Fruit fly (Drosophila melanogaster) whole organism, embryonic: ENCODE measurements around the gene dysc.

Experiments used
- Blimp-1 ChIP-seq: fragments of 200-800 bp; sonication (Bioruptor generic); optimal IDR thresholded peaks from 3 replicates; lab custom pipeline; 2018; ENCODE audit warnings: missing biosample characterization, missing genetic modification characterization, mild to moderate bottlenecking, moderate library complexity, missing genetic modification reagents
- C15 ChIP-seq: fragments of 200-800 bp; sonication (Bioruptor generic); IDR thresholded peaks from 3 replicates; pipeline ENCODE4 v1.3.6; 2022; ENCODE audit warnings: missing biosample characterization, missing genetic modification characterization
- CG10321 ChIP-seq: fragments of 200-800 bp; sonication (Bioruptor generic); IDR thresholded peaks from 2 replicates; pipeline ENCODE4 v1.3.6; 2022; ENCODE audit warnings: missing biosample characterization, missing genetic modification characterization
- CG11696 ChIP-seq: fragments of 200-800 bp; sonication (Bioruptor generic); IDR thresholded peaks from 2 replicates; pipeline ENCODE4 v1.3.6; 2022; ENCODE audit warnings: missing biosample characterization, missing genetic modification characterization
- CG12942 ChIP-seq: fragments of 200-800 bp; sonication (Bioruptor generic); optimal IDR thresholded peaks from 3 replicates; lab custom pipeline; 2016; ENCODE audit warnings: missing biosample characterization, missing genetic modification characterization
- CG13894 ChIP-seq: fragments of 200-800 bp; sonication (Bioruptor generic); optimal IDR thresholded peaks from 3 replicates; lab custom pipeline; 2018; ENCODE audit warnings: missing biosample characterization, mild to moderate bottlenecking, missing genetic modification characterization, moderate library complexity
- CG14965 ChIP-seq: fragments of 200-800 bp; sonication (Bioruptor generic); optimal IDR thresholded peaks from 2 replicates; lab custom pipeline; 2016; ENCODE audit warnings: missing biosample characterization, missing genetic modification characterization, borderline replicate concordance
- CG1529 ChIP-seq: fragments of 200-800 bp; sonication (Bioruptor generic); optimal IDR thresholded peaks from 3 replicates; lab custom pipeline; 2018; ENCODE audit warnings: missing biosample characterization, missing genetic modification characterization
- CG2712 ChIP-seq: fragments of 200-800 bp; optimal IDR thresholded peaks from 3 replicates; lab custom pipeline; 2019; ENCODE audit warnings: missing biosample characterization, mild to moderate bottlenecking, missing genetic modification characterization, moderate library complexity
- CG31441 ChIP-seq: fragments of 200-800 bp; sonication (Bioruptor generic); IDR thresholded peaks from 2 replicates; pipeline ENCODE4 v1.3.6; 2022; ENCODE audit warnings: missing biosample characterization, missing genetic modification characterization
- CG32532 ChIP-seq: fragments of 200-800 bp; sonication (Bioruptor generic); IDR thresholded peaks from 2 replicates; pipeline ENCODE4 v1.3.6; 2022; ENCODE audit warnings: missing biosample characterization, missing genetic modification characterization
- CG33557 ChIP-seq: fragments of 200-800 bp; sonication (Bioruptor generic); optimal IDR thresholded peaks from 2 replicates; lab custom pipeline; 2019; ENCODE audit warnings: missing biosample characterization, mild to moderate bottlenecking, missing genetic modification characterization, moderate library complexity
- CG3847 ChIP-seq: fragments of 200-800 bp; sonication (Bioruptor generic); IDR thresholded peaks from 2 replicates; pipeline ENCODE4 v1.3.6; 2022; ENCODE audit warnings: missing biosample characterization, missing genetic modification characterization
- CG4282 ChIP-seq: fragments of 200-800 bp; sonication (Bioruptor generic); optimal IDR thresholded peaks from 2 replicates; lab custom pipeline; 2016; ENCODE audit warnings: missing biosample characterization, missing genetic modification characterization
- CG4328 ChIP-seq: fragments of 200-800 bp; sonication (Bioruptor generic); optimal IDR thresholded peaks from 3 replicates; lab custom pipeline; 2017; ENCODE audit warnings: missing biosample characterization, missing genetic modification reagents, missing genetic modification characterization
- CG5245 ChIP-seq: fragments of 200-800 bp; sonication (Bioruptor generic); optimal IDR thresholded peaks from 3 replicates; lab custom pipeline; 2016; ENCODE audit warnings: missing biosample characterization, missing genetic modification characterization
- CG6654 ChIP-seq: fragments of 200-800 bp; sonication (Bioruptor generic); optimal IDR thresholded peaks from 2 replicates; lab custom pipeline; 2017; ENCODE audit warnings: missing biosample characterization, mild to moderate bottlenecking, missing genetic modification characterization
- CG7372 ChIP-seq: fragments of 200-800 bp; sonication (Bioruptor generic); IDR thresholded peaks from 2 replicates; pipeline ENCODE4 v1.3.6; 2022; ENCODE audit warnings: missing biosample characterization, missing genetic modification characterization
- CG8359 ChIP-seq: fragments of 200-800 bp; sonication (Bioruptor generic); optimal IDR thresholded peaks from 2 replicates; lab custom pipeline; 2017; ENCODE audit warnings: missing biosample characterization, mild to moderate bottlenecking, missing genetic modification characterization, borderline replicate concordance
- Camta ChIP-seq: fragments of 200-800 bp; sonication (Bioruptor generic); optimal IDR thresholded peaks from 2 replicates; lab custom pipeline; 2016; ENCODE audit warnings: missing biosample characterization, missing genetic modification characterization
- Eip74EF ChIP-seq, 2 experiments: fragments of 200-800 bp in 1 of 2; fragments of >200 bp in 1 of 2; sonication (Bioruptor generic) in 1 of 2; optimal IDR thresholded peaks; 2 replicates each; lab custom pipeline; 2017 to 2019; ENCODE audit warnings: missing biosample characterization in 2 of 2, missing genetic modification characterization in 2 of 2, mild to moderate bottlenecking in 1 of 2, moderate library complexity in 1 of 2
- Elba2 ChIP-seq: fragments of 200-800 bp; sonication (Bioruptor generic); optimal IDR thresholded peaks from 3 replicates; lab custom pipeline; 2016; ENCODE audit warnings: missing biosample characterization, missing genetic modification characterization
- HHEX ChIP-seq: fragments of 200-800 bp; sonication (Bioruptor generic); optimal IDR thresholded peaks from 3 replicates; lab custom pipeline; 2017; ENCODE audit warnings: missing biosample characterization, mild to moderate bottlenecking, missing genetic modification characterization, missing genetic modification reagents
- HLH3B ChIP-seq: fragments of 200-800 bp; sonication (Bioruptor generic); IDR thresholded peaks from 2 replicates; pipeline ENCODE4 v1.3.6; 2022; ENCODE audit warnings: missing biosample characterization, missing genetic modification characterization
- Hmx ChIP-seq: fragments of 200-800 bp; sonication (Bioruptor generic); optimal IDR thresholded peaks from 2 replicates; lab custom pipeline; 2016; ENCODE audit warnings: missing biosample characterization, missing genetic modification characterization
- MESR4 ChIP-seq: fragments of 200-800 bp; sonication (Bioruptor generic); optimal IDR thresholded peaks from 2 replicates; lab custom pipeline; 2018; ENCODE audit warnings: missing biosample characterization, mild to moderate bottlenecking, missing genetic modification characterization, moderate library complexity
- Mrtf ChIP-seq: fragments of 200-800 bp; sonication (Bioruptor generic); IDR thresholded peaks from 3 replicates; pipeline ENCODE4 v1.3.6; 2022; ENCODE audit warnings: missing biosample characterization, missing genetic modification characterization
- Nf-YB ChIP-seq: fragments of 200-800 bp; sonication (Bioruptor generic); optimal IDR thresholded peaks from 3 replicates; lab custom pipeline; 2019; ENCODE audit warnings: missing biosample characterization, mild to moderate bottlenecking, missing genetic modification characterization, moderate library complexity
- Ptx1 ChIP-seq: fragments of 200-800 bp; sonication (Bioruptor generic); IDR thresholded peaks from 2 replicates; pipeline ENCODE4 v1.3.6; 2022; ENCODE audit warnings: missing biosample characterization, missing genetic modification characterization
- Side ChIP-seq: fragments of 200-800 bp; sonication (Bioruptor generic); optimal IDR thresholded peaks from 2 replicates; lab custom pipeline; 2016; ENCODE audit warnings: missing biosample characterization, missing genetic modification characterization
- Taf1 ChIP-seq: fragments of 200-800 bp; sonication (Bioruptor generic); IDR thresholded peaks from 2 replicates; pipeline ENCODE4 v1.3.6; 2022; ENCODE audit warnings: missing biosample characterization, missing genetic modification characterization
- chm ChIP-seq: fragments of 200-800 bp; sonication (Bioruptor generic); IDR thresholded peaks from 2 replicates; pipeline ENCODE4 v1.3.6; 2022; ENCODE audit warnings: missing biosample characterization, missing genetic modification characterization
- chn ChIP-seq: fragments of 200-800 bp; sonication (Bioruptor generic); optimal IDR thresholded peaks from 2 replicates; lab custom pipeline; 2016; ENCODE audit warnings: missing biosample characterization, missing genetic modification characterization
- crol ChIP-seq: fragments of 200-800 bp; sonication (Bioruptor generic); IDR thresholded peaks from 2 replicates; pipeline ENCODE4 v1.3.6; 2022; ENCODE audit warnings: missing biosample characterization, missing genetic modification characterization
- dmrt99B ChIP-seq: fragments of 200-800 bp; sonication (Bioruptor generic); optimal IDR thresholded peaks from 2 replicates; lab custom pipeline; 2018; ENCODE audit warnings: missing biosample characterization, mild to moderate bottlenecking, missing genetic modification characterization, moderate library complexity
- fu2 ChIP-seq: fragments of 200-800 bp; sonication (Bioruptor generic); optimal IDR thresholded peaks from 2 replicates; lab custom pipeline; 2016; ENCODE audit warnings: missing biosample characterization, missing genetic modification characterization
- gcm ChIP-seq: fragments of 200-800 bp; sonication (Bioruptor generic); optimal IDR thresholded peaks from 2 replicates; lab custom pipeline; 2019; ENCODE audit warnings: missing biosample characterization, mild to moderate bottlenecking, missing genetic modification characterization, moderate library complexity
- her ChIP-seq: fragments of 200-800 bp; sonication (Bioruptor generic); optimal IDR thresholded peaks from 2 replicates; lab custom pipeline; 2016; ENCODE audit warnings: missing biosample characterization, missing genetic modification characterization
- kni ChIP-seq: fragments of 200-800 bp; sonication (Bioruptor generic); optimal IDR thresholded peaks from 3 replicates; lab custom pipeline; 2017; ENCODE audit warnings: mild to moderate bottlenecking, missing biosample characterization, missing genetic modification reagents, missing genetic modification characterization
- knrl ChIP-seq: fragments of 200-800 bp; sonication (Bioruptor generic); IDR thresholded peaks from 3 replicates; pipeline ENCODE4 v1.3.6; 2022; ENCODE audit warnings: missing biosample characterization, missing genetic modification characterization; ENCODE audit not compliant: partially characterized antibody
- sc ChIP-seq, 3 experiments: fragments of >200 bp in 2 of 3; fragments of 200-800 bp in 1 of 3; sonication (Bioruptor generic) in 1 of 3; optimal IDR thresholded peaks; 2 replicates in 2 of 3; 3 replicates in 1 of 3; lab custom pipeline; 2017; ENCODE audit warnings: mild to moderate bottlenecking in 1 of 3, missing biosample characterization in 1 of 3, missing genetic modification characterization in 1 of 3, missing genetic modification reagents in 1 of 3
- sens ChIP-seq: fragments of 200-800 bp; sonication (Bioruptor generic); peaks from one replicate; lab custom pipeline; 2016; ENCODE audit warnings: missing biosample characterization, missing genetic modification characterization
- slbo ChIP-seq: fragments of 200-800 bp; sonication (Bioruptor generic); IDR thresholded peaks from 2 replicates; pipeline ENCODE4 v1.3.6; 2022; ENCODE audit warnings: missing biosample characterization, missing genetic modification characterization
- so ChIP-seq: fragments of 200-800 bp; sonication (Bioruptor generic); IDR thresholded peaks from 3 replicates; pipeline ENCODE4 v1.3.6; 2022; ENCODE audit warnings: missing biosample characterization, missing genetic modification characterization
- tup ChIP-seq: fragments of 200-800 bp; sonication (Bioruptor generic); optimal IDR thresholded peaks from 2 replicates; lab custom pipeline; 2016; ENCODE audit warnings: missing biosample characterization, mild to moderate bottlenecking, missing genetic modification characterization, moderate library complexity
- tx ChIP-seq: fragments of 200-800 bp; sonication (Bioruptor generic); optimal IDR thresholded peaks from 2 replicates; lab custom pipeline; 2016; ENCODE audit warnings: missing biosample characterization, missing genetic modification characterization
- unc-4 ChIP-seq: fragments of 200-800 bp; sonication (Bioruptor generic); IDR thresholded peaks from 2 replicates; pipeline ENCODE4 v1.3.6; 2022; ENCODE audit warnings: missing biosample characterization, missing genetic modification characterization; ENCODE audit not compliant: partially characterized antibody

The dysc gene

DNA sequence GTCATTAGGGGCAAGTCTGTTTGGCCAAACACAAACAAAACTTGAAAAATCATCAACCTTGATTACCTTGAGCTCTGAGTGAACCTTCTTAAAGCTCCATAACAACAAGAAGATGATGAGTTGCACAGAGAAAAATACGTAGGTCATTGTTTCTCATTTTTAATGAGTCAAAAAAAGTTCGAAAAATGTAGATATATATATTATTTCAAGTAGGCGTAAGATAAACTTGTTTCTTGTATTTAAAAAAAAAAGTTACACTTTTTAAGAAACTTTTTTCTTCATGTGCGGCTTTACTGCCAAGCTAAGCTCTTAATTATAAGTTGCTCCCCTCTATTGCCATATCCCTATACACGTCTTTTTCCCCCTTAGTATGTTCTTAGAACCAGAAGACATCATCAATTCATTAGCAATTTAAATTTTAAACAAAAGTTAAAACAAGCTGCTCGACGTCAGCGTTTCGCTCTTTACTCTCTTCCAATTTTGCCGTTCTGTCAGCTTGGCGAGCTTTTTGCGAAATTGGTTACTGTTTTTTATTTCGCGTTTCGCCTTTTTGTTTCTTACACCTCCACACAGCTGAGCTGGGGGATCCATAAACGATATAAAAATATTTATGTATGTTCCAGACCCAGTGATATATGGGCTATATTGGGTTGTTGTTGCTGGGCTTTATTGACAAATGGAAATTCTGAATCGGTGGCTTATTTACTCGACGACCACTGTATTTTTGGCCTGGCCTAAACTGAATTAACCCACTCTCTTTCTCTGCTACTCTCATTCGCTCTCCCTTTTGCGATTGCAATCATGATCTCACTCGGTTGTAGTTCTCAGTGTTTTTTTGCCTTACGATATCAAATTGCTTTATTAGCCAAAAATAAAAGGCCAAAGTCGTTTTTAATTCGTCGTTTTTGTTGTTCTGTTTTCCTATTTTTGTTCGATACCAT lies 20.6 kb upstream of the dysc start (continued):
- TF ChIP-seq Blimp-1 (GFP tag; lab: Kevin White, UChicago) (peak; percentile 74), CG8359 (peak; percentile 6), Camta (GFP tag; lab: Kevin White, UChicago) (no peak), Taf1 (GFP tag; lab: Robert Waterston, UW) (peak; percentile 74), chm (GFP tag; lab: Robert Waterston, UW) (no peak; the same call in 1 of the 2 replicates), CG1529 (GFP tag; lab: Kevin White, UChicago) (no peak), Hmx (GFP tag; lab: Kevin White, UChicago) (no peak), CG12942 (GFP tag; lab: Kevin White, UChicago) (peak; percentile 6), sc (optimal IDR thresholded peaks at IDR 0.05; lab: Kevin White, UChicago) (no peak), sc (GFP tag; optimal IDR thresholded peaks at IDR 0.05; lab: Kevin White, UChicago) (no peak), Nf-YB (no peak), tx (no peak), CG32532 (GFP tag; lab: Robert Waterston, UW) (peak; percentile 93), Elba2 (no peak), so (GFP tag; lab: Robert Waterston, UW) (0 out of 3 replicates have a peak, but pooled peaks have one; percentile 21), Side (no peak), CG11696 (peak; percentile 59; the same call in 1 of the 2 replicates), knrl (no peak), gcm (GFP tag; lab: Kevin White, UChicago) (no peak), CG4282 (GFP tag; lab: Kevin White, UChicago) (no peak), CG3847 (GFP tag; lab: Robert Waterston, UW) (peak; percentile 62), chn (GFP tag; lab: Kevin White, UChicago) (no peak), HLH3B (peak; percentile 59; the same call in 1 of the 2 replicates), C15 (GFP tag; lab: Robert Waterston, UW) (0 out of 3 replicates have a peak, but pooled peaks have one; percentile 48), MESR4 (GFP tag; lab: Kevin White, UChicago) (no peak), CG13894 (tag; lab: Kevin White, UChicago) (no peak), dmrt99B (tag; lab: Kevin White, UChicago) (peak; percentile 49), kni (GFP tag; lab: Kevin White, UChicago) (no peak), Eip74EF (GFP tag; optimal IDR thresholded peaks at IDR 0.05; lab: Kevin White, UChicago) (no peak), crol (GFP tag; lab: Robert Waterston, UW) (no peak), her (peak; percentile 8), unc-4 (no peak), CG5245 (no peak), Ptx1 (peak; percentile 78), slbo (peak; percentile 87), tup (GFP tag; lab: Kevin White, UChicago) (no peak), fu2 (GFP tag; lab: Kevin White, UChicago) (no peak), CG4328 (GFP tag; lab: Kevin White, UChicago) (no peak), CG14965 (GFP tag; lab: Kevin White, UChicago) (no peak), CG7372 (GFP tag; lab: Robert Waterston, UW) (peak; percentile 46; the same call in 1 of the 2 replicates), CG6654 (GFP tag; lab: Kevin White, UChicago) (peak; percentile 13), Mrtf (GFP tag; lab: Robert Waterston, UW) (peak; percentile 68; the same call in 1 of the 3 replicates), sens (GFP tag; lab: Kevin White, UChicago) (peak; percentile 92), CG33557 (GFP tag; lab: Kevin White, UChicago) (no peak), CG10321 (GFP tag; lab: Robert Waterston, UW) (no peak), CG31441 (GFP tag; lab: Robert Waterston, UW) (peak; percentile 62; the same call in 1 of the 2 replicates), CG2712 (tag; lab: Kevin White, UChicago) (peak; percentile 70), HHEX (GFP tag; lab: Kevin White, UChicago) (peak; percentile 29)
